Fruit fly (Drosophila melanogaster): ENCODE results near the gene ttm2.

Gene ttm2

dm6 chr3L:262724-263177, 12.2 kb upstream of the ttm2 start (continued):
- TF ChIP-seq mirr (GFP tag; optimal IDR thresholded peaks at IDR 0.05) = peak; percentile 26
- no peak for TF ChIP-seq CG17359 (tag; optimal IDR thresholded peaks at IDR 0.05)
- no peak for TF ChIP-seq exex (tag; optimal IDR thresholded peaks at IDR 0.05)
- TF ChIP-seq CG15011 (GFP tag; optimal IDR thresholded peaks at IDR 0.05) = no peak
- TF ChIP-seq gcm2 (GFP tag; optimal IDR thresholded peaks at IDR 0.05) = no peak
- TF ChIP-seq vvl (GFP tag; IDR thresholded peaks at IDR 0.05) = 0 out of 2 replicates have a peak, but pooled peaks have one; percentile 17
- TF ChIP-seq CG18619 (GFP tag; optimal IDR thresholded peaks at IDR 0.05) = no peak
- no peak for TF ChIP-seq ssp (GFP tag; IDR thresholded peaks at IDR 0.05)
- TF ChIP-seq CG4424 (GFP tag; optimal IDR thresholded peaks at IDR 0.05) = no peak
- no peak for TF ChIP-seq yki (optimal IDR thresholded peaks at IDR 0.05)
- TF ChIP-seq ems (GFP tag; optimal IDR thresholded peaks at IDR 0.05) = no peak
- TF ChIP-seq HHEX (GFP tag; optimal IDR thresholded peaks at IDR 0.05) = no peak
- TF ChIP-seq CG32772 (GFP tag; IDR thresholded peaks at IDR 0.05) = no peak
- TF ChIP-seq wor (GFP tag; IDR thresholded peaks at IDR 0.05) = no peak
- peak; percentile 32; the same call in 1 of the 2 replicates for TF ChIP-seq CG9932 (GFP tag; IDR thresholded peaks at IDR 0.05)
- TF ChIP-seq knrl (GFP tag; IDR thresholded peaks at IDR 0.05; ENCODE audit: partially characterized antibody) = peak; percentile 84
- TF ChIP-seq CG14965 (GFP tag; optimal IDR thresholded peaks at IDR 0.05; ENCODE audit: borderline replicate concordance) = no peak
- no peak for TF ChIP-seq Blimp-1 (GFP tag; optimal IDR thresholded peaks at IDR 0.05)
- TF ChIP-seq Sry-δ (GFP tag; optimal IDR thresholded peaks at IDR 0.05) = peak; percentile 89
- TF ChIP-seq CG33213 (GFP tag; optimal IDR thresholded peaks at IDR 0.05) = no peak
- no peak for TF ChIP-seq CG4404 (GFP tag; IDR thresholded peaks at IDR 0.05)
- TF ChIP-seq dmrt11E (tag; optimal IDR thresholded peaks at IDR 0.05) = no peak
- TF ChIP-seq kni (GFP tag; optimal IDR thresholded peaks at IDR 0.05) = peak; percentile 1
- TF ChIP-seq HmgD (GFP tag; optimal IDR thresholded peaks at IDR 0.05) = no peak
- TF ChIP-seq chn (GFP tag; optimal IDR thresholded peaks at IDR 0.05) = no peak
- TF ChIP-seq CG9215 (GFP tag; IDR thresholded peaks at IDR 0.05) = no peak
- no peak for TF ChIP-seq bcd (GFP tag; optimal IDR thresholded peaks at IDR 0.05)
- peak; percentile 26 for TF ChIP-seq CG1603 (tag; optimal IDR thresholded peaks at IDR 0.05)
- no peak for TF ChIP-seq CG3838 (GFP tag; optimal IDR thresholded peaks at IDR 0.05)
- TF ChIP-seq Max (GFP tag; optimal IDR thresholded peaks at IDR 0.05) = peak; percentile 85
- no peak for TF ChIP-seq sr (GFP tag; IDR thresholded peaks at IDR 0.05)
- TF ChIP-seq en (GFP tag; optimal IDR thresholded peaks at IDR 0.05) = no peak
- TF ChIP-seq CG7357 (GFP tag; IDR thresholded peaks at IDR 0.05) = no peak
- TF ChIP-seq ind (GFP tag; optimal IDR thresholded peaks at IDR 0.05) = no peak
- TF ChIP-seq CG32767 (GFP tag; IDR thresholded peaks at IDR 0.05) = no peak
- peak; percentile 66; the same call in 2 of the 3 replicates for TF ChIP-seq CG7963 (GFP tag; IDR thresholded peaks at IDR 0.05; ENCODE audit: partially characterized antibody)
- TF ChIP-seq Abd-B (GFP tag; optimal IDR thresholded peaks at IDR 0.05) = no peak
- no peak for TF ChIP-seq zf30C (GFP tag; optimal IDR thresholded peaks at IDR 0.05)
- no peak for TF ChIP-seq Bdp1 (GFP tag; optimal IDR thresholded peaks at IDR 0.05)
- TF ChIP-seq Bteb2 (GFP tag; optimal IDR thresholded peaks at IDR 0.05) = no peak
- peak; percentile 58; the same call in 2 of the 3 replicates for TF ChIP-seq hb (GFP tag; IDR thresholded peaks at IDR 0.05; ENCODE audit: partially characterized antibody)
- no peak for TF ChIP-seq CG17802 (tag; optimal IDR thresholded peaks at IDR 0.05)
- no peak for TF ChIP-seq CG4854 (GFP tag; optimal IDR thresholded peaks at IDR 0.05)
- TF ChIP-seq wek (GFP tag; optimal IDR thresholded peaks at IDR 0.05) = no peak
- no peak for TF ChIP-seq kay (GFP tag; optimal IDR thresholded peaks at IDR 0.05)
- TF ChIP-seq peb (GFP tag; IDR thresholded peaks at IDR 0.05) = no peak
- no peak for TF ChIP-seq pita (GFP tag; optimal IDR thresholded peaks at IDR 0.05)
- TF ChIP-seq CG34376 (GFP tag; optimal IDR thresholded peaks at IDR 0.05) = peak; percentile 43
- TF ChIP-seq Rfx (GFP tag; IDR thresholded peaks at IDR 0.05) = peak; percentile 43; the same call in 1 of the 2 replicates
- no peak for TF ChIP-seq CG17912 (GFP tag; optimal IDR thresholded peaks at IDR 0.05)
- no peak for TF ChIP-seq Dad (GFP tag; optimal IDR thresholded peaks at IDR 0.05)
- TF ChIP-seq toy (GFP tag; IDR thresholded peaks at IDR 0.05) = no peak
